Worm (Caenorhabditis elegans) whole organism, L1 larva: ENCODE results near the gene gmap-2.

Experiments
- C04F5.9 ChIP-seq: sonication (generic microtip); optimal IDR thresholded peaks from 2 replicates; lab custom pipeline; 2016; ENCODE audit warnings: missing genetic modification characterization, missing compliant biosample characterization
- C16A3.4 ChIP-seq: fragments of 150-350 bp; optimal IDR thresholded peaks from 2 replicates; lab custom pipeline; 2014; ENCODE audit warnings: missing biosample characterization, missing genetic modification characterization
- C34B4.2 ChIP-seq: sonication (generic microtip); optimal IDR thresholded peaks from 2 replicates; lab custom pipeline; 2017; ENCODE audit warnings: mild to moderate bottlenecking, missing genetic modification characterization, missing compliant biosample characterization
- F16B12.6 ChIP-seq: fragments of 150-350 bp; optimal IDR thresholded peaks from 2 replicates; lab custom pipeline; 2014; ENCODE audit warnings: missing biosample characterization, missing genetic modification characterization
- Y116A8C.19 ChIP-seq: sonication (generic microtip); optimal IDR thresholded peaks from 2 replicates; lab custom pipeline; 2016; ENCODE audit warnings: missing compliant biosample characterization, missing genetic modification characterization, borderline replicate concordance
- aha-1 ChIP-seq: fragments of 150-350 bp; optimal IDR thresholded peaks from 2 replicates; lab custom pipeline; 2014; ENCODE audit warnings: missing biosample characterization, missing genetic modification characterization
- alr-1 ChIP-seq: fragments of 200-800 bp; sonication (Bioruptor generic); optimal IDR thresholded peaks from 2 replicates; lab custom pipeline; 2018; ENCODE audit warnings: borderline replicate concordance, mild to moderate bottlenecking, missing genetic modification characterization, missing compliant biosample characterization
- ama-1 ChIP-seq: fragments of 150-350 bp; optimal IDR thresholded peaks from 2 replicates; lab custom pipeline; 2014
- blmp-1 ChIP-seq: fragments of 150-350 bp; optimal IDR thresholded peaks from 2 replicates; lab custom pipeline; 2014; ENCODE audit warnings: missing biosample characterization, missing genetic modification characterization
- ceh-63 ChIP-seq: fragments of 200-800 bp; sonication (Bioruptor generic); optimal IDR thresholded peaks from 2 replicates; lab custom pipeline; 2018; ENCODE audit warnings: mild to moderate bottlenecking, missing genetic modification characterization, missing compliant biosample characterization
- ceh-88 ChIP-seq: fragments of 200-800 bp; sonication (Bioruptor generic); IDR thresholded peaks from 2 replicates; pipeline ENCODE4 v1.3.6; 2022; ENCODE audit warnings: missing genetic modification characterization, missing compliant biosample characterization
- ces-1 ChIP-seq: fragments of 150-350 bp; optimal IDR thresholded peaks from 2 replicates; lab custom pipeline; 2014; ENCODE audit warnings: missing biosample characterization, missing genetic modification reagents, missing genetic modification characterization
- dpl-1 ChIP-seq, 3 experiments: fragments of 150-350 bp in 2 of 3; sonication (generic microtip) in 1 of 3; optimal IDR thresholded peaks; 2 replicates each; lab custom pipeline; 2014 to 2017; ENCODE audit warnings: missing biosample characterization in 3 of 3, missing genetic modification characterization in 3 of 3, missing genetic modification reagents in 3 of 3
- dsc-1 ChIP-seq: sonication (generic microtip); optimal IDR thresholded peaks from 2 replicates; lab custom pipeline; 2016; ENCODE audit warnings: mild to moderate bottlenecking, missing genetic modification characterization, missing compliant biosample characterization
- efl-1 ChIP-seq, 4 experiments: fragments of 150-350 bp; optimal IDR thresholded peaks in 3 of 4; peaks in 1 of 4; 1 replicate in 1 of 4; 2 replicates in 3 of 4; lab custom pipeline; 2014; ENCODE audit warnings: missing biosample characterization in 2 of 4, missing genetic modification characterization in 2 of 4, missing genetic modification reagents in 2 of 4
- efl-3 ChIP-seq: fragments of 200-800 bp; sonication (Bioruptor generic); optimal IDR thresholded peaks from 2 replicates; lab custom pipeline; 2018; ENCODE audit warnings: mild to moderate bottlenecking, missing genetic modification characterization, missing compliant biosample characterization
- egl-13 ChIP-seq: sonication (generic microtip); optimal IDR thresholded peaks from 2 replicates; lab custom pipeline; 2016; ENCODE audit warnings: missing genotype, missing genetic modification reagents, missing genetic modification characterization, missing compliant biosample characterization
- egl-27 ChIP-seq, 2 experiments: fragments of 150-350 bp in 1 of 2; sonication (generic microtip); optimal IDR thresholded peaks; 3 replicates each; lab custom pipeline; 2017 to 2018; ENCODE audit warnings: missing biosample characterization in 2 of 2, missing genetic modification characterization in 2 of 2, missing genetic modification reagents in 2 of 2
- elt-2 ChIP-seq: sonication (generic microtip); optimal IDR thresholded peaks from 2 replicates; lab custom pipeline; 2016; ENCODE audit warnings: missing genetic modification characterization, mild to moderate bottlenecking, inconsistent platforms, missing compliant biosample characterization, missing genetic modification reagents
- elt-3 ChIP-seq, 6 experiments: fragments of 150-350 bp in 1 of 6; sonication (generic microtip); optimal IDR thresholded peaks; 2 replicates each; lab custom pipeline; 2017 to 2018; ENCODE audit warnings: missing biosample characterization in 6 of 6, missing genetic modification characterization in 6 of 6, inconsistent platforms in 1 of 6
- hlh-4 ChIP-seq: sonication (generic microtip); optimal IDR thresholded peaks from 2 replicates; lab custom pipeline; 2016; ENCODE audit warnings: mild to moderate bottlenecking, missing genetic modification characterization, missing compliant biosample characterization
- irx-1 ChIP-seq: sonication (generic microtip); optimal IDR thresholded peaks from 2 replicates; lab custom pipeline; 2016; ENCODE audit warnings: missing genetic modification characterization, missing compliant biosample characterization
- lin-14 ChIP-seq: fragments of 200-800 bp; sonication (Bioruptor generic); optimal IDR thresholded peaks from 2 replicates; lab custom pipeline; 2018; ENCODE audit warnings: mild to moderate bottlenecking, missing genetic modification characterization, moderate library complexity, missing compliant biosample characterization
- lin-35 ChIP-seq, 2 experiments: fragments of 150-350 bp; optimal IDR thresholded peaks; 2 replicates each; lab custom pipeline; 2014; ENCODE audit warnings: missing biosample characterization in 2 of 2, missing genetic modification characterization in 2 of 2, missing genetic modification reagents in 2 of 2
- lin-39 ChIP-seq: fragments of 150-350 bp; optimal IDR thresholded peaks from 2 replicates; lab custom pipeline; 2014; ENCODE audit warnings: missing biosample characterization, missing genetic modification reagents, missing genetic modification characterization
- lsy-2 ChIP-seq, 2 experiments: fragments of 150-350 bp; optimal IDR thresholded peaks; 2 replicates each; lab custom pipeline; 2014; ENCODE audit warnings: missing biosample characterization in 2 of 2, missing genetic modification characterization in 2 of 2
- mdl-1 ChIP-seq, 2 experiments: fragments of 150-350 bp; optimal IDR thresholded peaks; 2 replicates each; lab custom pipeline; 2014 to 2017; ENCODE audit warnings: missing biosample characterization in 2 of 2, missing genetic modification characterization in 2 of 2, inconsistent platforms in 1 of 2
- nhr-11 ChIP-seq: fragments of 150-350 bp; optimal IDR thresholded peaks from 2 replicates; lab custom pipeline; 2014; ENCODE audit warnings: missing biosample characterization, missing genetic modification characterization
- nhr-19 ChIP-seq: fragments of 200-800 bp; sonication (Bioruptor generic); conservative IDR thresholded peaks from 2 replicates; pipeline ENCODE4 v1.3.6; 2022; ENCODE audit warnings: missing genetic modification characterization, missing compliant biosample characterization
- nhr-20 ChIP-seq: sonication (generic microtip); optimal IDR thresholded peaks from 2 replicates; lab custom pipeline; 2016; ENCODE audit warnings: mild to moderate bottlenecking, missing genetic modification characterization, missing compliant biosample characterization
- nhr-47 ChIP-seq: sonication (generic microtip); optimal IDR thresholded peaks from 2 replicates; lab custom pipeline; 2016; ENCODE audit warnings: mild to moderate bottlenecking, missing genetic modification characterization, moderate library complexity, missing compliant biosample characterization
- nhr-71 ChIP-seq: sonication (generic microtip); optimal IDR thresholded peaks from 2 replicates; lab custom pipeline; 2016; ENCODE audit warnings: mild to moderate bottlenecking, missing genetic modification characterization, moderate library complexity, missing compliant biosample characterization
- nhr-77 ChIP-seq: fragments of 150-350 bp; optimal IDR thresholded peaks from 2 replicates; lab custom pipeline; 2014; ENCODE audit warnings: missing biosample characterization, missing genetic modification characterization
- nhr-90 ChIP-seq: sonication (generic microtip); optimal IDR thresholded peaks from 2 replicates; lab custom pipeline; 2016; ENCODE audit warnings: mild to moderate bottlenecking, missing genetic modification characterization, missing compliant biosample characterization; ENCODE audit not compliant: poor library complexity
- pax-3 ChIP-seq: fragments of 200-800 bp; sonication (Bioruptor generic); optimal IDR thresholded peaks from 2 replicates; lab custom pipeline; 2018; ENCODE audit warnings: mild to moderate bottlenecking, missing genetic modification characterization, moderate library complexity, missing compliant biosample characterization
- rnt-1 ChIP-seq: sonication (generic microtip); optimal IDR thresholded peaks from 2 replicates; lab custom pipeline; 2016; ENCODE audit warnings: mild to moderate bottlenecking, missing genetic modification characterization, moderate library complexity, missing compliant biosample characterization
- skn-1 ChIP-seq: fragments of 150-350 bp; optimal IDR thresholded peaks from 2 replicates; lab custom pipeline; 2014; ENCODE audit warnings: missing biosample characterization, missing genetic modification characterization
- snpc-4 ChIP-seq: fragments of 150-350 bp; optimal IDR thresholded peaks from 2 replicates; lab custom pipeline; 2014; ENCODE audit warnings: missing biosample characterization, missing genetic modification characterization
- sox-4 ChIP-seq: sonication (generic microtip); optimal IDR thresholded peaks from 2 replicates; lab custom pipeline; 2016; ENCODE audit warnings: missing genetic modification characterization, missing compliant biosample characterization
- sptf-1 ChIP-seq: fragments of 150-350 bp; optimal IDR thresholded peaks from 2 replicates; lab custom pipeline; 2014; ENCODE audit warnings: missing biosample characterization, missing genetic modification characterization
- swsn-7 ChIP-seq: sonication (generic microtip); optimal IDR thresholded peaks from 2 replicates; lab custom pipeline; 2016; ENCODE audit warnings: missing genetic modification characterization, missing compliant biosample characterization
- tbx-2 ChIP-seq: sonication (generic microtip); optimal IDR thresholded peaks from 2 replicates; lab custom pipeline; 2016; ENCODE audit warnings: missing genetic modification characterization, missing compliant biosample characterization
- unc-130 ChIP-seq: fragments of 150-350 bp; optimal IDR thresholded peaks from 2 replicates; lab custom pipeline; 2017; ENCODE audit warnings: missing biosample characterization, missing genetic modification characterization, inconsistent platforms
- unc-62 ChIP-seq: fragments of 150-350 bp; optimal IDR thresholded peaks from 2 replicates; lab custom pipeline; 2014; ENCODE audit warnings: missing biosample characterization, missing genetic modification reagents, missing genetic modification characterization
- unc-86 ChIP-seq: sonication (generic microtip); optimal IDR thresholded peaks from 2 replicates; lab custom pipeline; 2016; ENCODE audit warnings: missing genetic modification characterization, missing compliant biosample characterization
- vab-15 ChIP-seq: sonication (generic microtip); optimal IDR thresholded peaks from 2 replicates; lab custom pipeline; 2017; ENCODE audit warnings: missing genotype, mild to moderate bottlenecking, missing genetic modification characterization, missing compliant biosample characterization
- xbp-1 ChIP-seq: sonication (generic microtip); optimal IDR thresholded peaks from 2 replicates; lab custom pipeline; 2016; ENCODE audit warnings: missing genetic modification characterization, missing compliant biosample characterization
- zip-4 ChIP-seq: fragments of 200-800 bp; sonication (Bioruptor generic); optimal IDR thresholded peaks from 2 replicates; lab custom pipeline; 2018; ENCODE audit warnings: mild to moderate bottlenecking, missing genetic modification characterization, moderate library complexity, missing compliant biosample characterization
- ztf-4 ChIP-seq: fragments of 150-350 bp; optimal IDR thresholded peaks from 2 replicates; lab custom pipeline; 2014; ENCODE audit warnings: missing biosample characterization, missing genetic modification characterization

gmap-2 gene

ce11 chrX:12976774-12977173, 33.7 kb upstream of the gmap-2 start, which contains the start of the genes F11C1.4 and F11C1.10:
TSS of gene F11C1.4 (plus strand) at chrX:12977074.
TSS of gene F11C1.10 (plus strand) at chrX:12977082.
- no peak for TF ChIP-seq snpc-4 (tag; lab: Kevin White, UChicago)
- no peak for TF ChIP-seq elt-2 (tag; lab: Kevin White, UChicago)

- TF ChIP-seq nhr-11 (tag; lab: Kevin White, UChicago): peak; percentile 67
- peak; percentile 88 for TF ChIP-seq nhr-47 (tag; lab: Kevin White, UChicago)
- TF ChIP-seq tbx-2 (tag; lab: Kevin White, UChicago): peak; percentile 86
- TF ChIP-seq Y116A8C.19: no peak
- peak; percentile 70 to 82 (median 78) for TF ChIP-seq dpl-1 (GFP tag; optimal IDR thresholded peaks at IDR 0.05; lab: Kevin White, UChicago)
- TF ChIP-seq nhr-77 (tag; lab: Kevin White, UChicago): peak; percentile 78
- TF ChIP-seq C34B4.2 (tag; lab: Kevin White, UChicago): no peak
- TF ChIP-seq ceh-63: no peak
- TF ChIP-seq lin-35 (GFP tag; optimal IDR thresholded peaks at IDR 0.05; lab: Kevin White, UChicago): peak; percentile 84 to 88
- no peak for TF ChIP-seq egl-27 (tag; optimal IDR thresholded peaks at IDR 0.05; lab: Kevin White, UChicago)
- TF ChIP-seq lin-14 (GFP tag; lab: Kevin White, UChicago): peak; percentile 93
- peak; percentile 90 for TF ChIP-seq C16A3.4 (tag; lab: Kevin White, UChicago)
- peak; percentile 74 to 85 for TF ChIP-seq efl-1 (optimal IDR thresholded peaks at IDR 0.05; lab: Kevin White, UChicago)
- TF ChIP-seq efl-1 (GFP tag; optimal IDR thresholded peaks at IDR 0.05 in 1 of 2; lab: Kevin White, UChicago): peak; percentile 59 to 97
- TF ChIP-seq nhr-20 (tag; lab: Kevin White, UChicago): peak; percentile 93
- TF ChIP-seq sox-4 (tag; lab: Kevin White, UChicago): peak; percentile 33
- TF ChIP-seq C04F5.9 (tag; lab: Kevin White, UChicago): peak; percentile 59
- peak in 5 of 6 experiments; percentile 50 to 87 (median 64) for TF ChIP-seq elt-3 (tag; optimal IDR thresholded peaks at IDR 0.05; lab: Kevin White, UChicago)
- peak in 1 of 2 experiments; percentile 82 for TF ChIP-seq mdl-1 (tag; optimal IDR thresholded peaks at IDR 0.05; lab: Kevin White, UChicago)
- peak; percentile 65 for TF ChIP-seq skn-1 (tag; lab: Kevin White, UChicago)
- TF ChIP-seq sptf-1 (tag; lab: Kevin White, UChicago): no peak
- TF ChIP-seq nhr-90 (tag; lab: Kevin White, UChicago): peak; percentile 87
- TF ChIP-seq xbp-1 (tag; lab: Kevin White, UChicago): peak; percentile 83
- peak; percentile 84 for TF ChIP-seq ztf-4 (tag; lab: Kevin White, UChicago)
- no peak for TF ChIP-seq hlh-4
- TF ChIP-seq snpc-4 (tag; lab: Kevin White, UChicago): peak; percentile 70
- peak; percentile 89 for TF ChIP-seq swsn-7 (tag; lab: Kevin White, UChicago)
- TF ChIP-seq unc-62 (GFP tag; lab: Kevin White, UChicago): no peak
- peak; percentile 81 for TF ChIP-seq lin-39
- TF ChIP-seq ces-1 (GFP tag; lab: Kevin White, UChicago): no peak
- peak; percentile 78 to 83 for TF ChIP-seq lsy-2 (tag; optimal IDR thresholded peaks at IDR 0.05; lab: Kevin White, UChicago)
- peak; percentile 95 for TF ChIP-seq rnt-1 (tag; lab: Kevin White, UChicago)
- TF ChIP-seq pax-3 (tag; lab: Kevin White, UChicago): peak; percentile 36
- no peak for TF ChIP-seq alr-1 (tag; lab: Kevin White, UChicago)
- TF ChIP-seq egl-13 (tag; lab: Kevin White, UChicago): peak; percentile 63
- TF ChIP-seq aha-1 (tag; lab: Kevin White, UChicago): no peak
- peak; percentile 91 for TF ChIP-seq nhr-19 (GFP tag; lab: Robert Waterston, UW)
- TF ChIP-seq ama-1 (lab: Kevin White, UChicago): no peak
- TF ChIP-seq unc-130 (tag; lab: Kevin White, UChicago): peak; percentile 79
- TF ChIP-seq dsc-1: peak; percentile 89
- peak; percentile 49 for TF ChIP-seq zip-4
- no peak for TF ChIP-seq efl-3
- TF ChIP-seq F16B12.6: peak; percentile 54
- peak; percentile 88 for TF ChIP-seq blmp-1
- peak; percentile 78 for TF ChIP-seq unc-86 (tag; lab: Kevin White, UChicago)
- peak; percentile 61 for TF ChIP-seq ceh-88 (GFP tag; lab: Robert Waterston, UW)
- peak; percentile 81 for TF ChIP-seq irx-1 (tag; lab: Kevin White, UChicago)
- peak; percentile 96 for TF ChIP-seq nhr-71
- peak; percentile 62 for TF ChIP-seq vab-15 (tag; lab: Kevin White, UChicago)
These were observed 32.6 kb upstream of the gmap-2 start, which contains the start of gene ppk-3 for ce11 chrX:12975595-12976089. TSS of gene ppk-3 (minus strand) at chrX:12975645.
